Worm (Caenorhabditis elegans) whole organism, late embryonic: ENCODE data around the gene T28A11.22.

Experiments
- pat-9 ChIP-seq: fragments of 200-800 bp; sonication (Bioruptor generic); optimal IDR thresholded peaks from 2 replicates; lab custom pipeline; 2018; ENCODE audit warnings: mild to moderate bottlenecking, missing genetic modification characterization, moderate library complexity, missing compliant biosample characterization
- pha-4 ChIP-seq: fragments of 150-350 bp; optimal IDR thresholded peaks from 2 replicates; lab custom pipeline; 2018; ENCODE audit warnings: missing biosample characterization, missing genetic modification reagents, missing genetic modification characterization

- TF ChIP-seq pat-9 (tag; lab: Kevin White, UChicago) = no peak
- TF ChIP-seq pha-4 (tag; lab: Kevin White, UChicago) = no peak
Observed at ce11 chrV:3279138-3279537, 21.8 kb downstream of the T28A11.22 start.
